Worm (Caenorhabditis elegans) whole organism, mixed stage, embryonic: ENCODE data around the gene srbc-57.

ENCODE experiments used
- ces-1 ChIP-seq: fragments of 150-350 bp; optimal IDR thresholded peaks from 2 replicates; lab custom pipeline; 2014; ENCODE audit warnings: missing biosample characterization, missing genetic modification reagents, missing genetic modification characterization
- elt-3 ChIP-seq: fragments of 150-350 bp; optimal IDR thresholded peaks from 2 replicates; lab custom pipeline; 2014; ENCODE audit warnings: missing biosample characterization, missing genetic modification characterization
- hlh-1 ChIP-seq: fragments of 150-350 bp; optimal IDR thresholded peaks from 2 replicates; lab custom pipeline; 2014; ENCODE audit warnings: missing biosample characterization, missing genetic modification reagents, missing genetic modification characterization
- lin-13 ChIP-seq: fragments of 150-350 bp; optimal IDR thresholded peaks from 2 replicates; lab custom pipeline; 2014; ENCODE audit warnings: missing biosample characterization, missing genetic modification characterization
- lsy-2 ChIP-seq: fragments of 150-350 bp; optimal IDR thresholded peaks from 2 replicates; lab custom pipeline; 2014; ENCODE audit warnings: missing biosample characterization, missing genetic modification characterization
- mep-1 ChIP-seq: fragments of 150-350 bp; optimal IDR thresholded peaks from 2 replicates; lab custom pipeline; 2017; ENCODE audit warnings: missing biosample characterization, missing genetic modification reagents, missing genetic modification characterization, inconsistent platforms
- nhr-28 ChIP-seq: fragments of 150-350 bp; optimal IDR thresholded peaks from 2 replicates; lab custom pipeline; 2014; ENCODE audit warnings: missing biosample characterization, missing genetic modification characterization
- pha-4 ChIP-seq: fragments of 150-350 bp; optimal IDR thresholded peaks from 2 replicates; lab custom pipeline; 2018; ENCODE audit warnings: missing biosample characterization, missing genetic modification reagents, missing genetic modification characterization
- snpc-4 ChIP-seq: fragments of 150-350 bp; optimal IDR thresholded peaks from 2 replicates; lab custom pipeline; 2014; ENCODE audit warnings: missing biosample characterization, missing genetic modification characterization
- unc-120 ChIP-seq: sonication (generic microtip); optimal IDR thresholded peaks from 2 replicates; lab custom pipeline; 2017; ENCODE audit warnings: missing genetic modification characterization, missing compliant biosample characterization; ENCODE audit not compliant: poor library complexity, severe bottlenecking
- unc-62 ChIP-seq: fragments of 150-350 bp; optimal IDR thresholded peaks from 2 replicates; lab custom pipeline; 2014; ENCODE audit warnings: missing biosample characterization, missing genetic modification reagents, missing genetic modification characterization
- zip-8 ChIP-seq: fragments of 150-350 bp; optimal IDR thresholded peaks from 2 replicates; lab custom pipeline; 2014; ENCODE audit warnings: missing biosample characterization, missing genetic modification characterization
- ztf-11 ChIP-seq: fragments of 150-350 bp; optimal IDR thresholded peaks from 2 replicates; lab custom pipeline; 2014; ENCODE audit warnings: missing biosample characterization, missing genetic modification characterization

- no peak for TF ChIP-seq zip-8 (tag; lab: Kevin White, UChicago)
- TF ChIP-seq snpc-4 (tag; lab: Kevin White, UChicago): no peak
- TF ChIP-seq nhr-28 (tag; lab: Kevin White, UChicago): no peak
- no peak for TF ChIP-seq lsy-2 (tag; lab: Kevin White, UChicago)
- TF ChIP-seq ces-1 (GFP tag; lab: Kevin White, UChicago): no peak
- no peak for TF ChIP-seq unc-120
- no peak for TF ChIP-seq mep-1 (tag; lab: Kevin White, UChicago)
- TF ChIP-seq elt-3: no peak
- TF ChIP-seq ztf-11 (tag; lab: Kevin White, UChicago): no peak
- TF ChIP-seq unc-62: no peak
- peak; percentile 6 for TF ChIP-seq pha-4
- TF ChIP-seq hlh-1 (tag; lab: Kevin White, UChicago): no peak
- TF ChIP-seq lin-13: no peak
These were observed 16.0 kb upstream of the srbc-57 start, which contains the start of gene nhr-212 for ce11 chrV:484285-484890.
